Fruit fly (Drosophila melanogaster) whole organism, embryonic: ENCODE results near the gene Nct.

Source experiments
- Aef1 ChIP-seq: fragments of 200-800 bp; sonication (Bioruptor generic); IDR thresholded peaks from 3 replicates; pipeline ENCODE4 v1.3.6; 2022; ENCODE audit warnings: missing biosample characterization, missing genetic modification characterization
- Asciz ChIP-seq: fragments of 200-800 bp; sonication (Bioruptor generic); optimal IDR thresholded peaks from 2 replicates; lab custom pipeline; 2017; ENCODE audit warnings: missing biosample characterization, mild to moderate bottlenecking, missing genetic modification characterization, missing genetic modification reagents
- B-H2 ChIP-seq: fragments of 200-800 bp; sonication (Bioruptor generic); optimal IDR thresholded peaks from 2 replicates; lab custom pipeline; 2018; ENCODE audit warnings: missing biosample characterization, mild to moderate bottlenecking, missing genetic modification characterization
- BtbVII ChIP-seq: fragments of 200-800 bp; sonication (Bioruptor generic); optimal IDR thresholded peaks from 3 replicates; lab custom pipeline; 2017; ENCODE audit warnings: missing biosample characterization, mild to moderate bottlenecking, missing genetic modification characterization
- CG10565 ChIP-seq: fragments of 200-800 bp; sonication (Bioruptor generic); optimal IDR thresholded peaks from 3 replicates; lab custom pipeline; 2016; ENCODE audit warnings: missing biosample characterization, mild to moderate bottlenecking, missing genetic modification characterization
- CG12219 ChIP-seq: fragments of 200-800 bp; sonication (Bioruptor generic); optimal IDR thresholded peaks from 3 replicates; lab custom pipeline; 2018; ENCODE audit warnings: missing biosample characterization, mild to moderate bottlenecking, missing genetic modification characterization
- CG13775 ChIP-seq: fragments of 200-800 bp; sonication (Bioruptor generic); optimal IDR thresholded peaks from 3 replicates; lab custom pipeline; 2017; ENCODE audit warnings: missing biosample characterization, mild to moderate bottlenecking, missing genetic modification characterization
- CG1529 ChIP-seq: fragments of 200-800 bp; sonication (Bioruptor generic); optimal IDR thresholded peaks from 3 replicates; lab custom pipeline; 2018; ENCODE audit warnings: missing biosample characterization, missing genetic modification characterization
- CG15479 ChIP-seq: fragments of 200-800 bp; sonication (Bioruptor generic); optimal IDR thresholded peaks from 3 replicates; lab custom pipeline; 2019; ENCODE audit warnings: missing biosample characterization, mild to moderate bottlenecking, missing genetic modification characterization, moderate library complexity
- CG18599 ChIP-seq: fragments of 200-800 bp; sonication (Bioruptor generic); optimal IDR thresholded peaks from 3 replicates; lab custom pipeline; 2017; ENCODE audit warnings: missing biosample characterization, missing genetic modification characterization, mild to moderate bottlenecking, moderate library complexity, missing genetic modification reagents
- CG4424 ChIP-seq: fragments of 200-800 bp; sonication (Bioruptor generic); optimal IDR thresholded peaks from 3 replicates; lab custom pipeline; 2016; ENCODE audit warnings: missing biosample characterization, missing genetic modification characterization
- CG4854 ChIP-seq: fragments of 200-800 bp; sonication (Bioruptor generic); optimal IDR thresholded peaks from 2 replicates; lab custom pipeline; 2016; ENCODE audit warnings: missing biosample characterization, missing genetic modification characterization, inconsistent platforms
- CG7839 ChIP-seq: fragments of 200-800 bp; sonication (Bioruptor generic); optimal IDR thresholded peaks from 3 replicates; lab custom pipeline; 2018; ENCODE audit warnings: missing biosample characterization, mild to moderate bottlenecking, missing genetic modification characterization, moderate library complexity
- CG9817 ChIP-seq: fragments of 200-800 bp; sonication (Bioruptor generic); optimal IDR thresholded peaks from 2 replicates; lab custom pipeline; 2018; ENCODE audit warnings: missing biosample characterization, mild to moderate bottlenecking, missing genetic modification characterization, moderate library complexity
- Camta ChIP-seq: fragments of 200-800 bp; sonication (Bioruptor generic); optimal IDR thresholded peaks from 2 replicates; lab custom pipeline; 2016; ENCODE audit warnings: missing biosample characterization, missing genetic modification characterization
- CoRest ChIP-seq: fragments of 200-800 bp; sonication (Bioruptor generic); optimal IDR thresholded peaks from 3 replicates; lab custom pipeline; 2018; ENCODE audit warnings: missing biosample characterization, mild to moderate bottlenecking, missing genetic modification characterization, moderate library complexity
- D19B ChIP-seq: fragments of 200-800 bp; sonication (Bioruptor generic); optimal IDR thresholded peaks from 2 replicates; lab custom pipeline; 2017; ENCODE audit warnings: missing biosample characterization, mild to moderate bottlenecking, missing genetic modification characterization
- Fer1 ChIP-seq: fragments of 200-800 bp; sonication (Bioruptor generic); optimal IDR thresholded peaks from 2 replicates; lab custom pipeline; 2017; ENCODE audit warnings: missing biosample characterization, mild to moderate bottlenecking, missing genetic modification characterization
- Gsc ChIP-seq: fragments of 200-800 bp; sonication (Bioruptor generic); IDR thresholded peaks from 2 replicates; pipeline ENCODE4 v1.3.6; 2022; ENCODE audit warnings: missing biosample characterization, missing genetic modification characterization
- H15 ChIP-seq: fragments of 200-800 bp; sonication (Bioruptor generic); IDR thresholded peaks from 3 replicates; pipeline ENCODE4 v1.3.6; 2022; ENCODE audit warnings: missing biosample characterization, missing genetic modification characterization
- Max ChIP-seq: fragments of 200-800 bp; sonication (Bioruptor generic); optimal IDR thresholded peaks from 2 replicates; lab custom pipeline; 2016; ENCODE audit warnings: missing biosample characterization, mild to moderate bottlenecking, missing genetic modification characterization
- Rfx ChIP-seq: fragments of 200-800 bp; sonication (Bioruptor generic); IDR thresholded peaks from 2 replicates; pipeline ENCODE4 v1.3.6; 2022; ENCODE audit warnings: missing biosample characterization, missing genetic modification characterization
- aop ChIP-seq: fragments of 200-800 bp; sonication (Bioruptor generic); IDR thresholded peaks from 2 replicates; pipeline ENCODE4 v1.3.6; 2022; ENCODE audit warnings: missing biosample characterization, missing genetic modification characterization
- corto ChIP-seq: fragments of 200-800 bp; sonication (Bioruptor generic); optimal IDR thresholded peaks from 2 replicates; lab custom pipeline; 2016; ENCODE audit warnings: missing biosample characterization, mild to moderate bottlenecking, missing genetic modification characterization, moderate library complexity
- ewg ChIP-seq: fragments of 200-800 bp; sonication (Bioruptor generic); optimal IDR thresholded peaks from 3 replicates; lab custom pipeline; 2017; ENCODE audit warnings: mild to moderate bottlenecking, missing biosample characterization, missing genetic modification reagents, missing genetic modification characterization
- fru ChIP-seq: fragments of >200 bp; optimal IDR thresholded peaks from 2 replicates; lab custom pipeline; 2017
- grau ChIP-seq: fragments of 200-800 bp; optimal IDR thresholded peaks from 3 replicates; lab custom pipeline; 2019; ENCODE audit warnings: missing biosample characterization, mild to moderate bottlenecking, missing genetic modification characterization, moderate library complexity
- pros ChIP-seq: fragments of 200-800 bp; sonication (Bioruptor generic); optimal IDR thresholded peaks from 3 replicates; lab custom pipeline; 2019; ENCODE audit warnings: missing biosample characterization, mild to moderate bottlenecking, missing genetic modification characterization, moderate library complexity
- pum ChIP-seq: fragments of 200-800 bp; sonication (Bioruptor generic); optimal IDR thresholded peaks from 2 replicates; lab custom pipeline; 2016; ENCODE audit warnings: missing biosample characterization, missing genetic modification characterization
- rib ChIP-seq: fragments of 200-800 bp; sonication (Bioruptor generic); IDR thresholded peaks from 2 replicates; pipeline ENCODE4 v1.3.6; 2022; ENCODE audit warnings: missing biosample characterization, missing genetic modification characterization
- salm ChIP-seq: fragments of 200-800 bp; sonication (Bioruptor generic); optimal IDR thresholded peaks from 2 replicates; lab custom pipeline; 2018; ENCODE audit warnings: missing biosample characterization, mild to moderate bottlenecking, missing genetic modification characterization
- sd ChIP-seq: fragments of 200-800 bp; sonication (Bioruptor generic); optimal IDR thresholded peaks from 3 replicates; lab custom pipeline; 2018; ENCODE audit warnings: missing biosample characterization, mild to moderate bottlenecking, missing genetic modification characterization, moderate library complexity
- sens ChIP-seq: fragments of 200-800 bp; sonication (Bioruptor generic); peaks from one replicate; lab custom pipeline; 2016; ENCODE audit warnings: missing biosample characterization, missing genetic modification characterization
- sens-2 ChIP-seq: fragments of 200-800 bp; sonication (Bioruptor generic); IDR thresholded peaks from 2 replicates; pipeline ENCODE4 v1.3.6; 2022; ENCODE audit warnings: missing biosample characterization, missing genetic modification characterization
- sim ChIP-seq: fragments of 200-800 bp; sonication (Bioruptor generic); IDR thresholded peaks from 2 replicates; pipeline ENCODE4 v1.3.6; 2022; ENCODE audit warnings: missing biosample characterization, missing genetic modification characterization
- sob ChIP-seq: fragments of 200-800 bp; sonication (Bioruptor generic); IDR thresholded peaks from 2 replicates; pipeline ENCODE4 v1.3.6; 2022; ENCODE audit warnings: missing biosample characterization, missing genetic modification characterization
- sug ChIP-seq: fragments of 200-800 bp; optimal IDR thresholded peaks from 2 replicates; lab custom pipeline; 2019; ENCODE audit warnings: missing biosample characterization, mild to moderate bottlenecking, missing genetic modification characterization, moderate library complexity
- tll ChIP-seq, 2 experiments: fragments of 200-800 bp in 1 of 2; fragments of >200 bp in 1 of 2; sonication (Bioruptor generic) in 1 of 2; optimal IDR thresholded peaks; 2 replicates each; lab custom pipeline; 2017 to 2019; ENCODE audit warnings: missing biosample characterization in 2 of 2, missing genetic modification characterization in 2 of 2, mild to moderate bottlenecking in 1 of 2, moderate library complexity in 1 of 2
- toy ChIP-seq: fragments of 200-800 bp; sonication (Bioruptor generic); IDR thresholded peaks from 2 replicates; pipeline ENCODE4 v1.3.6; 2022; ENCODE audit warnings: missing biosample characterization, missing genetic modification characterization
- zen ChIP-seq: fragments of 200-800 bp; sonication (Bioruptor generic); optimal IDR thresholded peaks from 3 replicates; lab custom pipeline; 2018; ENCODE audit warnings: missing biosample characterization, mild to moderate bottlenecking, missing genetic modification characterization, moderate library complexity

Gene Nct

DNA sequence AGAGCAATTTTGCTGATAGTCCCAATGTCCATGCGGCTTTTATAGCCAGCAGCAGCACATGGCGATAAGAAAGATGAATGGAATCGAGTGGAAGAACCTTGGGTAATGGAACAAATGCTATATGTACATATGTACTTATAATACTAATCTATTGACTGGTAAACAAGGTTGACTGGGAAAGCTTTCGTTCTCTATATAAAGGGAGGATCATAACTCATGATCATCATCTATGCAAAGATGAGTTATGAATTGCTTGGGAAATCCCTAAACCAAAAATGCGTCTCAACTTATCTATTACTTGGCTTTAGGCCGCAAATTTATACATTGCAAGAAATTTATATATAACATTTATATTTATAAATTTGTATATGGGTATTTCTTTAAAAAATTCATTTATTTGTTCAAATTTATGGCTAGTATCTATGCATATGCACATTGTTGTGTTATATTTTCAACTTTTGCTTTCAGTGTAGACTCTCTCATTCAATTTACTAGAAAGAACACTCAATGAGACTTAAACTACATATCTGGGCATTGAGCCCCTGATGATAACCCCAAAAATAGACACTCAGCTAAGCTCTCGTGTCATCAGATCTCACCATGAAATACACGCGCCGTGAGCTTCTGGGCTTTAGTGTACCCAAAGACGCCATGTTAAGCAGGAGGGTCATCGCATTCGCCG is 13.5 kb downstream of the Nct start, which contains the start of the genes Srg1 and Elal (continued):
- TF ChIP-seq Rfx (peak; percentile 44; the same call in 1 of the 2 replicates), CG13775 (GFP tag; lab: Kevin White, UChicago) (peak; percentile 7), B-H2 (no peak), pum (GFP tag; lab: Kevin White, UChicago) (no peak), CoRest (tag; lab: Kevin White, UChicago) (peak; percentile 41), CG18599 (GFP tag; lab: Kevin White, UChicago) (peak; percentile 61), grau (peak; percentile 59), rib (GFP tag; lab: Robert Waterston, UW) (no peak), Fer1 (GFP tag; lab: Kevin White, UChicago) (no peak), Max (no peak), toy (GFP tag; lab: Robert Waterston, UW) (0 out of 2 replicates have a peak, but pooled peaks have one; percentile 12), CG7839 (peak; percentile 49), zen (peak; percentile 25)

DNA sequence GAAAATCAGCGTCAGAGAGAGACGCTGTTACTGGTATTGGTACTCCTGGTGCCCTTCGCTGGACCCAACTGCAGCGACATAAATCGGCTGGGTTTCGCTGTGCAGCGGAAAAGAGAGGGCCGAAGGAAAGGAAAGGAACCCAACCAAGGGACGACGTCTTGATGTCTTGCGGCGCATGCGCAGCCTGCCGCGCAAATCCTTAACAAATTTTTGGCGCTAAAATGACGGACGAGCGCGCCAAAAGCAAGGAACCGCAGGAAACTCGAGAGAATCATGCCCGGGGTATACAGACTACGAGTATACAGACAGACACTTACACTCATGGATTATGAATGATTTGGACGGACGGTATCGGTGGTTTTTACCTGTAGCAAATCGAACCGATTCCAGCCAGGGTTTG is 15.6 kb downstream of the Nct start:
- TF ChIP-seq CG9817 (tag; lab: Kevin White, UChicago) (no peak), Camta (no peak), pros (GFP tag; lab: Kevin White, UChicago) (peak; percentile 65), BtbVII (GFP tag; lab: Kevin White, UChicago) (no peak), CG10565 (GFP tag; lab: Kevin White, UChicago) (no peak), CG15479 (GFP tag; lab: Kevin White, UChicago) (peak; percentile 92), sim (GFP tag; lab: Robert Waterston, UW) (no peak), Aef1 (GFP tag; lab: Robert Waterston, UW) (no peak), aop (GFP tag; lab: Robert Waterston, UW) (no peak), sug (tag; lab: Kevin White, UChicago) (no peak), sens-2 (GFP tag; lab: Robert Waterston, UW) (no peak), sens (no peak), Gsc (GFP tag; lab: Robert Waterston, UW) (no peak), sd (tag; lab: Kevin White, UChicago) (no peak), salm (tag; lab: Kevin White, UChicago) (no peak), H15 (GFP tag; lab: Robert Waterston, UW) (0 out of 3 replicates have a peak, but pooled peaks have one; percentile 11), zen (peak; percentile 20), corto (no peak), fru (lab: Kevin White, UChicago) (no peak), D19B (GFP tag; lab: Kevin White, UChicago) (no peak), sob (GFP tag; lab: Robert Waterston, UW) (no peak), CG4854 (no peak), CG12219 (GFP tag; lab: Kevin White, UChicago) (no peak), tll (GFP tag; optimal IDR thresholded peaks at IDR 0.05; lab: Kevin White, UChicago) (peak in 1 of 2 experiments; percentile 60), CG4424 (GFP tag; lab: Kevin White, UChicago) (no peak), CG1529 (GFP tag; lab: Kevin White, UChicago) (no peak), ewg (GFP tag; lab: Kevin White, UChicago) (peak; percentile 38), Asciz (GFP tag; lab: Kevin White, UChicago) (no peak)
